Worm (Caenorhabditis elegans) whole organism, young adult: ENCODE results near the gene T07C12.10.

Experiments used
- B0336.3 ChIP-seq: fragments of 200-800 bp; sonication (Bioruptor generic); IDR thresholded peaks from 2 replicates; pipeline ENCODE4 v1.3.6; 2022; ENCODE audit warnings: missing genetic modification characterization, missing compliant biosample characterization
- F10E7.11 ChIP-seq: sonication (generic microtip); optimal IDR thresholded peaks from 2 replicates; lab custom pipeline; 2017; ENCODE audit warnings: mild to moderate bottlenecking, missing genetic modification characterization, moderate library complexity, missing compliant biosample characterization
- F23B12.7 ChIP-seq: sonication (generic microtip); optimal IDR thresholded peaks from 2 replicates; lab custom pipeline; 2017; ENCODE audit warnings: missing genetic modification characterization, mild to moderate bottlenecking, missing compliant biosample characterization, antibody characterized with exemption, moderate library complexity; ENCODE audit not compliant: insufficient read depth
- F33H1.4 ChIP-seq: fragments of 200-800 bp; sonication (Bioruptor generic); IDR thresholded peaks from 2 replicates; pipeline ENCODE4 v1.3.6; 2022; ENCODE audit warnings: missing genetic modification reagents, missing genetic modification characterization, missing compliant biosample characterization
- F52B5.7 ChIP-seq: sonication (generic microtip); optimal IDR thresholded peaks from 2 replicates; lab custom pipeline; 2016; ENCODE audit warnings: mild to moderate bottlenecking, missing genetic modification characterization, missing compliant biosample characterization
- F55B11.4 ChIP-seq: sonication (generic microtip); optimal IDR thresholded peaks from 2 replicates; lab custom pipeline; 2016; ENCODE audit warnings: missing compliant biosample characterization, missing genetic modification characterization, borderline replicate concordance; ENCODE audit not compliant: insufficient read depth
- K11D2.4 ChIP-seq: fragments of 200-800 bp; sonication (Bioruptor generic); IDR thresholded peaks from 2 replicates; pipeline ENCODE4 v1.3.6; 2022; ENCODE audit warnings: missing genetic modification reagents, missing genetic modification characterization, missing compliant biosample characterization
- Y67H2A.10 ChIP-seq: fragments of 200-800 bp; sonication (Bioruptor generic); conservative IDR thresholded peaks from 2 replicates; pipeline ENCODE4 v1.3.6; 2022; ENCODE audit warnings: missing genetic modification reagents, missing genetic modification characterization, missing compliant biosample characterization
- ZK185.1 ChIP-seq: sonication (generic microtip); optimal IDR thresholded peaks from 2 replicates; lab custom pipeline; 2016; ENCODE audit warnings: mild to moderate bottlenecking, missing genetic modification characterization, missing compliant biosample characterization; ENCODE audit not compliant: poor library complexity, severe bottlenecking
- akir-1 ChIP-seq: fragments of 200-800 bp; sonication (Bioruptor generic); optimal IDR thresholded peaks from 2 replicates; lab custom pipeline; 2018; ENCODE audit warnings: mild to moderate bottlenecking, missing genetic modification characterization, moderate library complexity, missing compliant biosample characterization
- aptf-2 ChIP-seq: fragments of 200-800 bp; sonication (Bioruptor generic); conservative IDR thresholded peaks from 2 replicates; pipeline ENCODE4 v1.3.6; 2022; ENCODE audit warnings: missing genetic modification reagents, missing genetic modification characterization, missing compliant biosample characterization
- aptf-3 ChIP-seq: fragments of 200-800 bp; sonication (Bioruptor generic); IDR thresholded peaks from 2 replicates; pipeline ENCODE4 v1.3.6; 2022; ENCODE audit warnings: missing genetic modification characterization, missing compliant biosample characterization
- bed-1 ChIP-seq: fragments of 200-800 bp; sonication (Bioruptor generic); IDR thresholded peaks from 2 replicates; pipeline ENCODE4 v1.3.6; 2022; ENCODE audit warnings: missing genetic modification reagents, missing genetic modification characterization, missing compliant biosample characterization
- bed-2 ChIP-seq: fragments of 200-800 bp; sonication (Bioruptor generic); IDR thresholded peaks from 2 replicates; pipeline ENCODE4 v1.3.6; 2022; ENCODE audit warnings: missing genetic modification reagents, missing genetic modification characterization, missing compliant biosample characterization
- cebp-1 ChIP-seq, 2 experiments: fragments of 200-800 bp in 1 of 2; sonication (Bioruptor generic) in 1 of 2; sonication (generic microtip) in 1 of 2; IDR thresholded peaks in 1 of 2; optimal IDR thresholded peaks in 1 of 2; 2 replicates each; pipeline versions ENCODE4 v1.3.6 to Lab custom; 2017 to 2022; ENCODE audit warnings: missing compliant biosample characterization in 2 of 2, missing genetic modification characterization in 2 of 2, mild to moderate bottlenecking in 1 of 2, missing genetic modification reagents in 1 of 2, moderate library complexity in 1 of 2
- cebp-2 ChIP-seq: fragments of 200-800 bp; sonication (Bioruptor generic); IDR thresholded peaks from 2 replicates; pipeline ENCODE4 v1.3.6; 2022; ENCODE audit warnings: missing genetic modification characterization, missing compliant biosample characterization
- ceh-100 ChIP-seq: fragments of 200-800 bp; sonication (Bioruptor generic); IDR thresholded peaks from 2 replicates; pipeline ENCODE4 v1.3.6; 2022; ENCODE audit warnings: missing genetic modification reagents, missing genetic modification characterization, missing compliant biosample characterization
- ceh-27 ChIP-seq: fragments of 200-800 bp; sonication (Bioruptor generic); optimal IDR thresholded peaks from 2 replicates; lab custom pipeline; 2018; ENCODE audit warnings: mild to moderate bottlenecking, missing genetic modification characterization, moderate library complexity, missing compliant biosample characterization
- hlh-12 ChIP-seq: sonication (generic microtip); optimal IDR thresholded peaks from 2 replicates; lab custom pipeline; 2016; ENCODE audit warnings: missing genetic modification characterization, missing compliant biosample characterization
- hmg-1.2 ChIP-seq: fragments of 200-800 bp; sonication (Bioruptor generic); IDR thresholded peaks from 2 replicates; pipeline ENCODE4 v1.3.6; 2022; ENCODE audit warnings: missing genetic modification reagents, missing genetic modification characterization, missing compliant biosample characterization
- lin-35 ChIP-seq, 3 experiments: fragments of 150-350 bp in 2 of 3; sonication (generic microtip) in 1 of 3; optimal IDR thresholded peaks; 2 replicates each; lab custom pipeline; 2014 to 2018; ENCODE audit warnings: missing biosample characterization in 3 of 3, missing genetic modification characterization in 3 of 3, missing genetic modification reagents in 3 of 3
- lsy-27 ChIP-seq: sonication (generic microtip); optimal IDR thresholded peaks from 2 replicates; lab custom pipeline; 2017; ENCODE audit warnings: missing genetic modification characterization, mild to moderate bottlenecking, missing compliant biosample characterization, antibody characterized with exemption, missing genotype, borderline replicate concordance; ENCODE audit not compliant: insufficient read depth
- madf-3 ChIP-seq: fragments of 200-800 bp; sonication (Bioruptor generic); IDR thresholded peaks from 2 replicates; pipeline ENCODE4 v1.3.6; 2022; ENCODE audit warnings: missing genetic modification reagents, missing genetic modification characterization, missing compliant biosample characterization
- nfyb-1 ChIP-seq: fragments of 200-800 bp; sonication (Bioruptor generic); IDR thresholded peaks from 2 replicates; pipeline ENCODE4 v1.3.6; 2022; ENCODE audit warnings: missing genetic modification reagents, missing genetic modification characterization, missing compliant biosample characterization
- nhr-27 ChIP-seq: fragments of 200-800 bp; sonication (Bioruptor generic); optimal IDR thresholded peaks from 2 replicates; lab custom pipeline; 2018; ENCODE audit warnings: mild to moderate bottlenecking, missing genetic modification characterization, moderate library complexity, missing compliant biosample characterization
- pbrm-1 ChIP-seq: fragments of 200-800 bp; sonication (Bioruptor generic); IDR thresholded peaks from 2 replicates; pipeline ENCODE4 v1.3.6; 2022; ENCODE audit warnings: missing genetic modification reagents, missing genetic modification characterization, missing compliant biosample characterization
- sea-2 ChIP-seq: fragments of 200-800 bp; sonication (Bioruptor generic); IDR thresholded peaks from 2 replicates; pipeline ENCODE4 v1.3.6; 2022; ENCODE audit warnings: missing genetic modification characterization, missing compliant biosample characterization
- snpc-3.4 ChIP-seq: sonication (generic microtip); optimal IDR thresholded peaks from 2 replicates; lab custom pipeline; 2017; ENCODE audit warnings: missing genetic modification characterization, mild to moderate bottlenecking, missing compliant biosample characterization, antibody characterized with exemption, moderate library complexity, missing genotype, missing genetic modification reagents
- sptf-2 ChIP-seq: fragments of 200-800 bp; sonication (Bioruptor generic); optimal IDR thresholded peaks from 2 replicates; lab custom pipeline; 2018; ENCODE audit warnings: mild to moderate bottlenecking, missing genetic modification characterization, missing compliant biosample characterization
- tbp1 ChIP-seq: fragments of 200-800 bp; sonication (Bioruptor generic); optimal IDR thresholded peaks from 2 replicates; lab custom pipeline; 2018; ENCODE audit warnings: mild to moderate bottlenecking, missing genetic modification characterization, missing compliant biosample characterization
- ztf-3 ChIP-seq: fragments of 200-800 bp; sonication (Bioruptor generic); optimal IDR thresholded peaks from 2 replicates; lab custom pipeline; 2018; ENCODE audit warnings: mild to moderate bottlenecking, missing genetic modification characterization, missing compliant biosample characterization
- ztf-6 ChIP-seq: fragments of 200-800 bp; sonication (Bioruptor generic); IDR thresholded peaks from 2 replicates; pipeline ENCODE4 v1.3.6; 2022; ENCODE audit warnings: missing genetic modification reagents, missing genetic modification characterization, missing compliant biosample characterization

The T07C12.10 gene

ce11 chrV:10002720-10003119, 42.4 kb upstream of the T07C12.10 start:
- TF ChIP-seq nfyb-1, result no peak
- peak; percentile 13 for TF ChIP-seq ceh-27 (GFP tag; lab: Kevin White, UChicago)
- TF ChIP-seq, all 124 proteins: peak for 1

- no peak for TF ChIP-seq F55B11.4 (tag; lab: Kevin White, UChicago)
- TF ChIP-seq ceh-27 (GFP tag; lab: Kevin White, UChicago), result no peak
- no peak for TF ChIP-seq F52B5.7 (tag; lab: Kevin White, UChicago)
- TF ChIP-seq F23B12.7, result no peak
- TF ChIP-seq aptf-3, result no peak
- no peak for TF ChIP-seq hlh-12 (tag; lab: Kevin White, UChicago)
- TF ChIP-seq bed-2 (GFP tag; lab: Robert Waterston, UW), result no peak
- TF ChIP-seq madf-3 (GFP tag; lab: Robert Waterston, UW), result no peak
- TF ChIP-seq ztf-3 (GFP tag; lab: Kevin White, UChicago), result no peak
Measured at ce11 chrV:10000760-10001159, 40.5 kb upstream of the T07C12.10 start, which contains the start of gene K08H10.10. K08H10.10 (plus strand) TSS chrV:10001060.

- TF ChIP-seq sptf-2 (GFP tag; lab: Kevin White, UChicago) (no peak), tbp1 (GFP tag; lab: Kevin White, UChicago) (no peak)
- TF ChIP-seq, all 124 proteins: peak for 0
Measured at ce11 chrV:9995791-9996190, 35.5 kb upstream of the T07C12.10 start, which contains the start of gene K08H10.6. K08H10.6 (minus strand) TSS chrV:9995891.

- TF ChIP-seq nhr-27 (no peak), hmg-1.2 (no peak), aptf-2 (GFP tag; lab: Robert Waterston, UW) (no peak), K11D2.4 (GFP tag; lab: Robert Waterston, UW) (no peak)
Measured at ce11 chrV:9991610-9992009, 31.3 kb upstream of the T07C12.10 start, which contains the start of the genes rde-1 and trpp-6. rde-1 (minus strand) TSS chrV:9991642. trpp-6 (plus strand) TSS chrV:9991895.

ce11 chrV:9987688-9988087, 27.4 kb upstream of the T07C12.10 start, which contains the start of gene C27H6.8:
C27H6.8 (minus strand) TSS chrV:9987788.
- no peak for TF ChIP-seq akir-1 (GFP tag; lab: Kevin White, UChicago)
- no peak for TF ChIP-seq ztf-6
- TF ChIP-seq cebp-2, result no peak
- no peak for TF ChIP-seq ZK185.1 (tag; lab: Kevin White, UChicago)
- no peak for TF ChIP-seq aptf-3
- TF ChIP-seq snpc-3.4 (tag; lab: Kevin White, UChicago), result no peak
- TF ChIP-seq lsy-27 (tag; lab: Kevin White, UChicago), result no peak
- no peak for TF ChIP-seq ceh-100 (GFP tag; lab: Robert Waterston, UW)
- TF ChIP-seq lin-35 (GFP tag; optimal IDR thresholded peaks at IDR 0.05; lab: Kevin White, UChicago), result no peak
- TF ChIP-seq pbrm-1 (GFP tag; lab: Robert Waterston, UW), result no peak
- TF ChIP-seq B0336.3, result no peak
- TF ChIP-seq sea-2 (GFP tag; lab: Robert Waterston, UW), result no peak
- TF ChIP-seq cebp-1 (GFP tag; IDR thresholded peaks at IDR 0.05; lab: Robert Waterston, UW), result no peak
- TF ChIP-seq cebp-1 (tag; optimal IDR thresholded peaks at IDR 0.05; lab: Kevin White, UChicago), result no peak
- no peak for TF ChIP-seq F33H1.4 (GFP tag; lab: Robert Waterston, UW)
- TF ChIP-seq F10E7.11 (tag; lab: Kevin White, UChicago), result no peak
- no peak for TF ChIP-seq bed-1
- TF ChIP-seq F55B11.4 (tag; lab: Kevin White, UChicago), result no peak
- TF ChIP-seq Y67H2A.10, result no peak
- TF ChIP-seq, all 124 proteins: peak for 0
